Fruit fly (Drosophila melanogaster): Measurements from ENCODE around the gene TfIIEbeta.

- TF ChIP-seq Pif1A (GFP tag; optimal IDR thresholded peaks at IDR 0.05) (peak; percentile 90), EcR (GFP tag; optimal IDR thresholded peaks at IDR 0.05) (no peak), CG10348 (GFP tag; IDR thresholded peaks at IDR 0.05) (peak; percentile 69; the same call in 1 of the 2 replicates), CG17806 (tag; optimal IDR thresholded peaks at IDR 0.05) (peak; percentile 76), Ets98B (GFP tag; IDR thresholded peaks at IDR 0.05) (peak; percentile 96), Pif1B (GFP tag; optimal IDR thresholded peaks at IDR 0.05) (peak; percentile 85), CG8159 (tag; optimal IDR thresholded peaks at IDR 0.05) (peak; percentile 69), CG9948 (tag; optimal IDR thresholded peaks at IDR 0.05) (peak; percentile 48), gl (tag; optimal IDR thresholded peaks at IDR 0.05) (peak; percentile 47), CG12605 (GFP tag; IDR thresholded peaks at IDR 0.05) (peak; percentile 89), CG14655 (GFP tag; optimal IDR thresholded peaks at IDR 0.05) (peak; percentile 89), D1 (tag; optimal IDR thresholded peaks at IDR 0.05) (peak; percentile 36), Snoo (tag; optimal IDR thresholded peaks at IDR 0.05) (peak; percentile 80)
These were observed 17.6 kb downstream of the TfIIEbeta start for dm6 chr3L:4304244-4304959.
